Fruit fly (Drosophila melanogaster): ENCODE measurements around the gene Diap1.

Diap1 gene

DNA sequence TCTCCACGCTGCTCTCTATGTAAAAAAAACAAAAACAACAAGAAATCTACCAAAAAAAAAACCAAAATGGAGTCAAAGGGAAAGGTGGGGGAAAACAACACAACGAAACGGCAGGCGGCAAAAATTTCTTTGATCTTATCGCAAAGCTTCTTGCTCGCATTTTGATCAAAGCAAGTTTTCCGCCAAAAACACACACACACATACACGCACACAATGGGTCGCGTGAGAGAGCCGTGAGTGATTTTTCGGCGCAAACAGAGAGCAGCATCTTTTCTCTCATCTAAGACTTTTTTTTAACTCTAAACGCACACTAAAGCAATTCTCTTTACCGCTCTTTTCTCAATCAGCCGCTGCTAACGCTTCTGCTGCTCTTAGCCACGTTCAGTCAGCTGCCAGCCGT lies 21.9 kb downstream of the Diap1 start (continued):
- TF ChIP-seq Dbx (GFP tag; IDR thresholded peaks at IDR 0.05) (no peak), pita (GFP tag; optimal IDR thresholded peaks at IDR 0.05) (no peak), z (GFP tag; IDR thresholded peaks at IDR 0.05) (0 out of 3 replicates have a peak, but pooled peaks have one; percentile 26), CG3995 (GFP tag; optimal IDR thresholded peaks at IDR 0.05) (no peak), Trl (optimal IDR thresholded peaks at IDR 0.05) (peak; percentile 75 to 78), Trl (GFP tag; optimal IDR thresholded peaks at IDR 0.05) (no peak), pan (optimal IDR thresholded peaks at IDR 0.05) (no peak), pan (GFP tag; optimal IDR thresholded peaks at IDR 0.05 in 1 of 2, IDR thresholded peaks at IDR 0.05 in 1 of 2) (peak in 1 of 2 experiments; percentile 81), dimm (GFP tag; IDR thresholded peaks at IDR 0.05) (no peak), CG2120 (GFP tag; optimal IDR thresholded peaks at IDR 0.05) (no peak), CG14014 (GFP tag; IDR thresholded peaks at IDR 0.05) (no peak), cas (GFP tag; IDR thresholded peaks at IDR 0.05) (no peak), CG17829 (tag; optimal IDR thresholded peaks at IDR 0.05) (no peak), ind (GFP tag; optimal IDR thresholded peaks at IDR 0.05) (no peak), CHES-1-like (GFP tag; optimal IDR thresholded peaks at IDR 0.05) (no peak), Usf (GFP tag; optimal IDR thresholded peaks at IDR 0.05) (no peak), trh (GFP tag; optimal IDR thresholded peaks at IDR 0.05) (no peak), twi (tag; optimal IDR thresholded peaks at IDR 0.05) (no peak), kay (GFP tag; optimal IDR thresholded peaks at IDR 0.05) (no peak), so (GFP tag; IDR thresholded peaks at IDR 0.05) (no peak), sd (tag; optimal IDR thresholded peaks at IDR 0.05) (peak; percentile 37), HLH4C (GFP tag; IDR thresholded peaks at IDR 0.05; ENCODE audit: partially characterized antibody) (no peak), Gug (GFP tag; IDR thresholded peaks at IDR 0.05) (no peak), CG2129 (GFP tag; IDR thresholded peaks at IDR 0.05; ENCODE audit: partially characterized antibody) (no peak), caup (GFP tag; optimal IDR thresholded peaks at IDR 0.05; ENCODE audit: severe bottlenecking) (peak; percentile 13), CG6791 (GFP tag; IDR thresholded peaks at IDR 0.05; ENCODE audit: partially characterized antibody) (no peak), Asciz (GFP tag; optimal IDR thresholded peaks at IDR 0.05) (no peak), CG6654 (GFP tag; optimal IDR thresholded peaks at IDR 0.05) (no peak), tna (GFP tag; IDR thresholded peaks at IDR 0.05; ENCODE audit: partially characterized antibody) (no peak), sqz (GFP tag; optimal IDR thresholded peaks at IDR 0.05) (peak; percentile 63), MTF-1 (GFP tag; optimal IDR thresholded peaks at IDR 0.05; ENCODE audit: borderline replicate concordance) (no peak), nmo (GFP tag; optimal IDR thresholded peaks at IDR 0.05) (no peak), prd (optimal IDR thresholded peaks at IDR 0.05) (no peak), prd (GFP tag; IDR thresholded peaks at IDR 0.05) (no peak), odd (GFP tag; optimal IDR thresholded peaks at IDR 0.05) (no peak), CG3163 (GFP tag; optimal IDR thresholded peaks at IDR 0.05) (peak; percentile 22), usp (GFP tag; optimal IDR thresholded peaks at IDR 0.05) (no peak), zen (tag; optimal IDR thresholded peaks at IDR 0.05) (no peak), wor (GFP tag; IDR thresholded peaks at IDR 0.05) (no peak), CG8290 (GFP tag; optimal IDR thresholded peaks at IDR 0.05) (no peak), CG8290 (tag; optimal IDR thresholded peaks at IDR 0.05) (no peak)

DNA sequence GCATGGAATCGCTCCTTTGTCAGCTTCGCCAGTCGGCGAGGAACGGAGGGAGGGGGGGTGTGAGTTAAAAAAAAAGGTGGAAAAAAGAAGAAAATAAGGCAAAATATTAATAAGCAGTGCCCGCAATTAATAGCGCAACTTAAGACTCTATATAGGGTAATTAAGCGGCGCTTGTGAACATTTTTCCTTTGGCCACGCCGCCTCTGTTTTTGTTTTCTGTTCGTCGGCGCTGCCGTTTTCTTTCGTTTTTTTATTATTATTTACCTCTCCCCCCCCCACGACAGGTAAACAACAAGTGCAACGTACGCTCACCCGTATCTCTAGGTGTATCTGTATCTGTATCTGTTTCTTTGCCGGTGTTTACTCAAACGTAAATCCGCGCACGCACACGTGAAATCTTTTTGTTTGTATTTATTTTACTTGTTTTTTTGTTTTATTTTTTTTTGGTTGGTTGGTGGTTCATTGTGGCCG lies 23.6 kb downstream of the Diap1 start:
- TF ChIP-seq pfk (GFP tag; optimal IDR thresholded peaks at IDR 0.05) (no peak), Gug (GFP tag; IDR thresholded peaks at IDR 0.05) (peak; percentile 24; the same call in 1 of the 4 replicates), Poxn (GFP tag; IDR thresholded peaks at IDR 0.05) (no peak), lab (GFP tag; optimal IDR thresholded peaks at IDR 0.05) (peak; percentile 71), dimm (GFP tag; IDR thresholded peaks at IDR 0.05) (no peak), Dip3 (GFP tag; optimal IDR thresholded peaks at IDR 0.05) (no peak), Bgb (GFP tag; IDR thresholded peaks at IDR 0.05; ENCODE audit: partially characterized antibody) (no peak), Ssrp (tag; optimal IDR thresholded peaks at IDR 0.05) (no peak), Nf-YB (GFP tag; optimal IDR thresholded peaks at IDR 0.05) (peak; percentile 47), twi (tag; optimal IDR thresholded peaks at IDR 0.05) (peak; percentile 32), CG6254 (GFP tag; optimal IDR thresholded peaks at IDR 0.05) (peak; percentile 16), C15 (GFP tag; IDR thresholded peaks at IDR 0.05) (no peak), ab (GFP tag; optimal IDR thresholded peaks at IDR 0.05) (no peak), repo (GFP tag; optimal IDR thresholded peaks at IDR 0.05) (no peak), gsb (GFP tag; IDR thresholded peaks at IDR 0.05) (no peak), Dref (GFP tag; IDR thresholded peaks at IDR 0.05) (no peak)
